Worm (Caenorhabditis elegans) whole organism, L2 larva: ENCODE measurements around the gene gpcp-1.

Source experiments
- C34F6.9 ChIP-seq: fragments of 150-350 bp; optimal IDR thresholded peaks from 2 replicates; lab custom pipeline; 2014; ENCODE audit warnings: missing biosample characterization, missing genetic modification characterization
- F13H6.1 ChIP-seq: sonication (generic microtip); optimal IDR thresholded peaks from 2 replicates; lab custom pipeline; 2016; ENCODE audit warnings: missing genetic modification characterization, missing compliant biosample characterization
- R02D3.7 ChIP-seq: fragments of 150-350 bp; optimal IDR thresholded peaks from 2 replicates; lab custom pipeline; 2014; ENCODE audit warnings: missing biosample characterization, missing genetic modification characterization
- Y55F3AM.14 ChIP-seq: fragments of 200-800 bp; sonication (Bioruptor generic); optimal IDR thresholded peaks from 2 replicates; lab custom pipeline; 2018; ENCODE audit warnings: mild to moderate bottlenecking, missing genetic modification characterization, missing compliant biosample characterization
- ZK546.5 ChIP-seq: sonication (generic microtip); optimal IDR thresholded peaks from 2 replicates; lab custom pipeline; 2017; ENCODE audit warnings: missing biosample characterization, missing genetic modification characterization
- alr-1 ChIP-seq: fragments of 150-350 bp; optimal IDR thresholded peaks from 2 replicates; lab custom pipeline; 2014; ENCODE audit warnings: missing biosample characterization, missing genetic modification characterization
- aly-2 ChIP-seq: fragments of 150-350 bp; optimal IDR thresholded peaks from 2 replicates; lab custom pipeline; 2014; ENCODE audit warnings: missing biosample characterization, missing genetic modification characterization
- ama-1 ChIP-seq: fragments of 150-350 bp; optimal IDR thresholded peaks from 2 replicates; lab custom pipeline; 2018; ENCODE audit warnings: inconsistent platforms
- blmp-1 ChIP-seq: sonication (generic microtip); optimal IDR thresholded peaks from 2 replicates; lab custom pipeline; 2017; ENCODE audit warnings: missing genetic modification characterization, mild to moderate bottlenecking, missing compliant biosample characterization, antibody characterized with exemption, moderate library complexity; ENCODE audit not compliant: insufficient read depth
- ceh-16 ChIP-seq: fragments of 150-350 bp; optimal IDR thresholded peaks from 2 replicates; lab custom pipeline; 2014; ENCODE audit warnings: missing biosample characterization, missing genetic modification characterization
- ceh-82 ChIP-seq: fragments of 150-350 bp; optimal IDR thresholded peaks from 2 replicates; lab custom pipeline; 2014; ENCODE audit warnings: missing biosample characterization, missing genetic modification characterization
- crh-2 ChIP-seq: sonication (generic microtip); optimal IDR thresholded peaks from 2 replicates; lab custom pipeline; 2017; ENCODE audit warnings: missing biosample characterization, missing genetic modification characterization
- dmd-4 ChIP-seq: sonication (generic microtip); optimal IDR thresholded peaks from 2 replicates; lab custom pipeline; 2017; ENCODE audit warnings: missing biosample characterization, missing genetic modification characterization
- egl-27 ChIP-seq: sonication (generic microtip); optimal IDR thresholded peaks from 3 replicates; lab custom pipeline; 2017; ENCODE audit warnings: missing biosample characterization, missing genetic modification reagents, missing genetic modification characterization
- elt-1 ChIP-seq: fragments of 150-350 bp; optimal IDR thresholded peaks from 2 replicates; lab custom pipeline; 2014; ENCODE audit warnings: missing biosample characterization, missing genetic modification characterization
- elt-3 ChIP-seq: sonication (generic microtip); optimal IDR thresholded peaks from 2 replicates; lab custom pipeline; 2017; ENCODE audit warnings: missing biosample characterization, missing genetic modification characterization
- fos-1 ChIP-seq: fragments of 150-350 bp; optimal IDR thresholded peaks from 2 replicates; lab custom pipeline; 2014; ENCODE audit warnings: missing biosample characterization, missing genetic modification characterization
- lin-11 ChIP-seq: fragments of 150-350 bp; sonication (generic microtip); optimal IDR thresholded peaks from 2 replicates; lab custom pipeline; 2014; ENCODE audit warnings: missing biosample characterization, missing genetic modification characterization, inconsistent platforms, mixed read lengths
- lin-13 ChIP-seq: fragments of 150-350 bp; optimal IDR thresholded peaks from 2 replicates; lab custom pipeline; 2014; ENCODE audit warnings: missing biosample characterization, missing genetic modification reagents, missing genetic modification characterization
- lin-39 ChIP-seq: fragments of 150-350 bp; optimal IDR thresholded peaks from 2 replicates; lab custom pipeline; 2014; ENCODE audit warnings: missing biosample characterization, missing genetic modification reagents, missing genetic modification characterization
- lsy-2 ChIP-seq, 2 experiments: fragments of 150-350 bp in 1 of 2; sonication (generic microtip) in 1 of 2; optimal IDR thresholded peaks; 2 replicates each; lab custom pipeline; 2014 to 2017; ENCODE audit warnings: missing biosample characterization in 2 of 2, missing genetic modification characterization in 2 of 2
- mbf-1 ChIP-seq: sonication (generic microtip); optimal IDR thresholded peaks from 2 replicates; lab custom pipeline; 2017; ENCODE audit warnings: missing biosample characterization, missing genetic modification characterization
- mdl-1 ChIP-seq, 2 experiments: fragments of 150-350 bp in 1 of 2; sonication (generic microtip) in 1 of 2; optimal IDR thresholded peaks; 2 replicates each; lab custom pipeline; 2017; ENCODE audit warnings: missing biosample characterization in 2 of 2, missing genetic modification characterization in 2 of 2
- nhr-10 ChIP-seq: sonication (generic microtip); optimal IDR thresholded peaks from 2 replicates; lab custom pipeline; 2017; ENCODE audit warnings: missing biosample characterization, missing genetic modification characterization
- nhr-12 ChIP-seq: fragments of 150-350 bp; optimal IDR thresholded peaks from 2 replicates; lab custom pipeline; 2014; ENCODE audit warnings: missing biosample characterization, missing genetic modification characterization
- nhr-129 ChIP-seq: fragments of 150-350 bp; optimal IDR thresholded peaks from 2 replicates; lab custom pipeline; 2014; ENCODE audit warnings: missing biosample characterization, missing genetic modification characterization
- nhr-21 ChIP-seq: fragments of 150-350 bp; optimal IDR thresholded peaks from 2 replicates; lab custom pipeline; 2014; ENCODE audit warnings: missing biosample characterization, missing genetic modification characterization
- nhr-23 ChIP-seq: fragments of 150-350 bp; optimal IDR thresholded peaks from 2 replicates; lab custom pipeline; 2014; ENCODE audit warnings: missing biosample characterization, missing genetic modification reagents, missing genetic modification characterization
- nhr-237 ChIP-seq: fragments of 150-350 bp; optimal IDR thresholded peaks from 2 replicates; lab custom pipeline; 2014; ENCODE audit warnings: missing biosample characterization, missing genetic modification characterization
- nhr-25 ChIP-seq: fragments of 150-350 bp; sonication (generic microtip); optimal IDR thresholded peaks from 3 replicates; lab custom pipeline; 2014; ENCODE audit warnings: missing biosample characterization, missing genetic modification characterization
- nhr-6 ChIP-seq: fragments of 150-350 bp; optimal IDR thresholded peaks from 2 replicates; lab custom pipeline; 2014; ENCODE audit warnings: missing biosample characterization, missing genetic modification characterization
- sem-4 ChIP-seq: fragments of 150-350 bp; optimal IDR thresholded peaks from 2 replicates; lab custom pipeline; 2014; ENCODE audit warnings: missing biosample characterization, missing genetic modification reagents, missing genetic modification characterization
- skn-1 ChIP-seq: sonication (generic microtip); optimal IDR thresholded peaks from 2 replicates; lab custom pipeline; 2017; ENCODE audit warnings: missing biosample characterization, missing genetic modification characterization
- sma-3 ChIP-seq: sonication (generic microtip); optimal IDR thresholded peaks from 2 replicates; lab custom pipeline; 2016; ENCODE audit warnings: missing genetic modification reagents, missing genetic modification characterization, missing compliant biosample characterization
- sma-9 ChIP-seq, 2 experiments: fragments of 150-350 bp in 1 of 2; sonication (generic microtip) in 1 of 2; optimal IDR thresholded peaks; 2 replicates each; lab custom pipeline; 2014 to 2016; ENCODE audit warnings: missing genetic modification characterization in 2 of 2, mild to moderate bottlenecking in 1 of 2, missing biosample characterization in 1 of 2, missing compliant biosample characterization in 1 of 2, missing genetic modification reagents in 1 of 2, moderate library complexity in 1 of 2
- snpc-4 ChIP-seq: fragments of 150-350 bp; optimal IDR thresholded peaks from 2 replicates; lab custom pipeline; 2014; ENCODE audit warnings: missing biosample characterization, missing genetic modification characterization
- unc-55 ChIP-seq: fragments of 150-350 bp; sonication (generic microtip); optimal IDR thresholded peaks from 3 replicates; lab custom pipeline; 2014; ENCODE audit warnings: missing biosample characterization, missing genetic modification reagents, missing genetic modification characterization
- unc-62 ChIP-seq: fragments of 150-350 bp; optimal IDR thresholded peaks from 2 replicates; lab custom pipeline; 2014; ENCODE audit warnings: missing biosample characterization, missing genetic modification reagents, missing genetic modification characterization
- zag-1 ChIP-seq: fragments of 150-350 bp; optimal IDR thresholded peaks from 2 replicates; lab custom pipeline; 2014; ENCODE audit warnings: missing biosample characterization, missing genetic modification characterization
- ztf-1 ChIP-seq: fragments of 200-800 bp; sonication (Bioruptor generic); conservative IDR thresholded peaks from 2 replicates; pipeline ENCODE4 v1.3.6; 2022; ENCODE audit warnings: missing genetic modification characterization, missing compliant biosample characterization
- ztf-4 ChIP-seq: fragments of 150-350 bp; optimal IDR thresholded peaks from 2 replicates; lab custom pipeline; 2014; ENCODE audit warnings: missing biosample characterization, missing genetic modification characterization

Gene gpcp-1

DNA sequence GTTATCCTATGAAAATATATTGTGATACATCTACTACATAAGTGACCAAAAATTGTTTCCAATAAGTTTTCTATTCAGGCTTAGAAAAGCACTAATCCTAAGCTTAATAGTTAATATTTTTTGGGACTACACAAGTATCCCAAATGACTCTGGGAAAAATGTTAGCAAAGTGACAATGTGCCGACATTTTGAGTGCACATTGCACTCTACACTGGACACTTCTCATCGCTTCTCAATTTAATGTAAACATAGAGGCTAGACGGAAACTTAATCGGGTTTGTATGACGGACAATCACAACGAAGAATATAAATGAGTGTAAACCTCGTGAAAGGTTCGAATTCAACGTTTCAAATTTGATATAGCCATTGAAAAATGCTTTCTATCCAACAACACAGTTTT is 1.3 kb upstream of the gpcp-1 start (continued):
- peak; percentile 23 for TF ChIP-seq blmp-1 (tag; lab: Kevin White, UChicago)
- no peak for TF ChIP-seq mbf-1 (tag; lab: Kevin White, UChicago)
- no peak for TF ChIP-seq lin-39

DNA sequence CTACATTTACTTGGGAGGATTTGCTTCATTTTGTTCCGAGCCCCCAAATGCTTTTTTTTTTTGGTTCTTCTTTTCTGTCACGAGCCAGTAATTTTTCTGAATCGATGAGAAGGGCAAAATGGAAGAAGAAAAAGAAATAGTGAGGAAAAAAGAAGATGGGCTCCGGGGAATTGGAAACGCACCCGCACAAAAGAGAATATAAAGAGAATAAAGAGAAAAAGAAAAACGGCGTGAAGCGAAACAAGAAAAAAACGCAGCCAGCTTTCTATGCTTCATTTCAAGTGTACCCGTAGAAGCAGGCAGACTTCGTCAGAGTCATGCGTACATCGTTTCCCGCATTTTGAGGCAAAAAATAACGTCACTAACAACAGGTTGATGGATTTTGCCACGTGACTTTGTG is 638 bp upstream of the gpcp-1 start:
- peak in 1 of 2 experiments; percentile 31 for TF ChIP-seq lsy-2 (tag; optimal IDR thresholded peaks at IDR 0.05; lab: Kevin White, UChicago)
- TF ChIP-seq Y55F3AM.14 (GFP tag; lab: Kevin White, UChicago): no peak
- TF ChIP-seq nhr-237 (tag; lab: Kevin White, UChicago): no peak
- TF ChIP-seq zag-1 (tag; lab: Kevin White, UChicago): peak; percentile 67
- peak; percentile 46 for TF ChIP-seq sma-9 (GFP tag; optimal IDR thresholded peaks at IDR 0.05; lab: Kevin White, UChicago)
- TF ChIP-seq sma-9 (tag; optimal IDR thresholded peaks at IDR 0.05; lab: Kevin White, UChicago): no peak
- peak in 1 of 2 experiments; percentile 48 for TF ChIP-seq mdl-1 (tag; optimal IDR thresholded peaks at IDR 0.05; lab: Kevin White, UChicago)
- TF ChIP-seq mbf-1 (tag; lab: Kevin White, UChicago): no peak
- no peak for TF ChIP-seq elt-1
- TF ChIP-seq C34F6.9 (tag; lab: Kevin White, UChicago): peak; percentile 59
- TF ChIP-seq lin-39: no peak
- no peak for TF ChIP-seq unc-62
- TF ChIP-seq sma-3: no peak
- no peak for TF ChIP-seq ZK546.5 (tag; lab: Kevin White, UChicago)
- TF ChIP-seq nhr-6 (tag; lab: Kevin White, UChicago): no peak
- TF ChIP-seq F13H6.1 (tag; lab: Kevin White, UChicago): no peak
- no peak for TF ChIP-seq ztf-4 (tag; lab: Kevin White, UChicago)
- no peak for TF ChIP-seq nhr-10 (tag; lab: Kevin White, UChicago)
- no peak for TF ChIP-seq fos-1 (tag; lab: Kevin White, UChicago)
- TF ChIP-seq nhr-129 (tag; lab: Kevin White, UChicago): peak; percentile 54
- no peak for TF ChIP-seq ztf-1 (GFP tag; lab: Robert Waterston, UW)
- TF ChIP-seq egl-27 (tag; lab: Kevin White, UChicago): no peak
- TF ChIP-seq nhr-21 (tag; lab: Kevin White, UChicago): no peak
- no peak for TF ChIP-seq sem-4 (tag; lab: Kevin White, UChicago)
- peak; percentile 30 for TF ChIP-seq unc-55 (GFP tag; lab: Kevin White, UChicago)
- TF ChIP-seq skn-1 (tag; lab: Kevin White, UChicago): no peak
- TF ChIP-seq alr-1: no peak
- no peak for TF ChIP-seq elt-3
- no peak for TF ChIP-seq lin-13 (GFP tag; lab: Kevin White, UChicago)
- no peak for TF ChIP-seq nhr-23 (tag; lab: Kevin White, UChicago)
- TF ChIP-seq ceh-16 (tag; lab: Kevin White, UChicago): no peak
- no peak for TF ChIP-seq R02D3.7 (tag; lab: Kevin White, UChicago)
- TF ChIP-seq crh-2 (tag; lab: Kevin White, UChicago): peak; percentile 29

ce11 chrX:3108603-3109002 is 1.8 kb downstream of the gpcp-1 start:
- TF ChIP-seq sma-9 (GFP tag; optimal IDR thresholded peaks at IDR 0.05; lab: Kevin White, UChicago) (peak; percentile 46), sma-9 (tag; optimal IDR thresholded peaks at IDR 0.05; lab: Kevin White, UChicago) (no peak), snpc-4 (no peak), sma-3 (no peak), mdl-1 (tag; optimal IDR thresholded peaks at IDR 0.05; lab: Kevin White, UChicago) (peak; percentile 19 to 36), nhr-12 (tag; lab: Kevin White, UChicago) (no peak), lsy-2 (tag; optimal IDR thresholded peaks at IDR 0.05; lab: Kevin White, UChicago) (peak in 1 of 2 experiments; percentile 37), nhr-129 (tag; lab: Kevin White, UChicago) (peak; percentile 41), R02D3.7 (tag; lab: Kevin White, UChicago) (no peak), C34F6.9 (tag; lab: Kevin White, UChicago) (peak; percentile 29), fos-1 (tag; lab: Kevin White, UChicago) (no peak), ceh-82 (tag; lab: Kevin White, UChicago) (no peak), unc-55 (GFP tag; lab: Kevin White, UChicago) (no peak), alr-1 (no peak), lin-39 (no peak), elt-1 (no peak), nhr-10 (tag; lab: Kevin White, UChicago) (no peak), dmd-4 (tag; lab: Kevin White, UChicago) (no peak), nhr-6 (tag; lab: Kevin White, UChicago) (no peak), nhr-25 (tag; lab: Kevin White, UChicago) (no peak), F13H6.1 (tag; lab: Kevin White, UChicago) (peak; percentile 36), lin-11 (tag; lab: Kevin White, UChicago) (no peak), aly-2 (tag; lab: Kevin White, UChicago) (no peak), lin-13 (GFP tag; lab: Kevin White, UChicago) (no peak), zag-1 (tag; lab: Kevin White, UChicago) (no peak), ama-1 (lab: Kevin White, UChicago) (no peak), elt-3 (no peak)
